Worm (Caenorhabditis elegans) whole organism, young adult: ENCODE results near the gene spp-19.

Source experiments
- B0035.1 ChIP-seq: sonication (generic microtip); optimal IDR thresholded peaks from 2 replicates; lab custom pipeline; 2016; ENCODE audit warnings: missing genetic modification characterization, mild to moderate bottlenecking, missing compliant biosample characterization, missing genotype, missing genetic modification reagents
- B0261.1 ChIP-seq: sonication (generic microtip); optimal IDR thresholded peaks from 2 replicates; lab custom pipeline; 2016; ENCODE audit warnings: mild to moderate bottlenecking, missing genetic modification characterization, moderate library complexity, missing compliant biosample characterization
- F23B12.7 ChIP-seq: sonication (generic microtip); optimal IDR thresholded peaks from 2 replicates; lab custom pipeline; 2017; ENCODE audit warnings: missing genetic modification characterization, mild to moderate bottlenecking, missing compliant biosample characterization, antibody characterized with exemption, moderate library complexity; ENCODE audit not compliant: insufficient read depth
- F33H1.4 ChIP-seq: fragments of 200-800 bp; sonication (Bioruptor generic); IDR thresholded peaks from 2 replicates; pipeline ENCODE4 v1.3.6; 2022; ENCODE audit warnings: missing genetic modification reagents, missing genetic modification characterization, missing compliant biosample characterization
- F37B4.10 ChIP-seq: fragments of 200-800 bp; sonication (Bioruptor generic); IDR thresholded peaks from 2 replicates; pipeline ENCODE4 v1.3.6; 2022; ENCODE audit warnings: missing genetic modification characterization, missing compliant biosample characterization
- F52B5.7 ChIP-seq: sonication (generic microtip); optimal IDR thresholded peaks from 2 replicates; lab custom pipeline; 2016; ENCODE audit warnings: mild to moderate bottlenecking, missing genetic modification characterization, missing compliant biosample characterization
- F57A8.1 ChIP-seq: fragments of 200-800 bp; sonication (Bioruptor generic); optimal IDR thresholded peaks from 2 replicates; lab custom pipeline; 2018; ENCODE audit warnings: mild to moderate bottlenecking, missing genetic modification characterization, moderate library complexity, missing compliant biosample characterization
- F57C9.4 ChIP-seq: sonication (generic microtip); optimal IDR thresholded peaks from 2 replicates; lab custom pipeline; 2017; ENCODE audit warnings: mild to moderate bottlenecking, missing genetic modification characterization, missing compliant biosample characterization
- K12H6.12 ChIP-seq: fragments of 200-800 bp; sonication (Bioruptor generic); optimal IDR thresholded peaks from 2 replicates; lab custom pipeline; 2018; ENCODE audit warnings: mild to moderate bottlenecking, missing genetic modification characterization, missing compliant biosample characterization
- T07F8.4 ChIP-seq: sonication (generic microtip); optimal IDR thresholded peaks from 2 replicates; lab custom pipeline; 2016; ENCODE audit warnings: mild to moderate bottlenecking, missing genetic modification characterization, moderate library complexity, missing compliant biosample characterization
- Y56A3A.18 ChIP-seq: fragments of 200-800 bp; sonication (Bioruptor generic); IDR thresholded peaks from 2 replicates; pipeline ENCODE4 v1.3.6; 2022; ENCODE audit warnings: missing genetic modification reagents, missing genetic modification characterization, missing compliant biosample characterization
- ZK185.1 ChIP-seq: sonication (generic microtip); optimal IDR thresholded peaks from 2 replicates; lab custom pipeline; 2016; ENCODE audit warnings: mild to moderate bottlenecking, missing genetic modification characterization, missing compliant biosample characterization; ENCODE audit not compliant: poor library complexity, severe bottlenecking
- ama-1 ChIP-seq, 3 experiments: fragments of 150-350 bp in 1 of 3; sonication (generic microtip) in 2 of 3; optimal IDR thresholded peaks; 2 replicates each; lab custom pipeline; 2014 to 2018; ENCODE audit warnings: missing biosample characterization in 2 of 3, missing genetic modification characterization in 2 of 3, missing genetic modification reagents in 2 of 3
- attf-5 ChIP-seq: fragments of 200-800 bp; sonication (Bioruptor generic); optimal IDR thresholded peaks from 2 replicates; lab custom pipeline; 2018; ENCODE audit warnings: mild to moderate bottlenecking, missing genetic modification characterization, missing compliant biosample characterization
- ceh-58 ChIP-seq: fragments of 200-800 bp; sonication (Bioruptor generic); IDR thresholded peaks from 2 replicates; pipeline ENCODE4 v1.3.6; 2022; ENCODE audit warnings: missing genetic modification characterization, missing compliant biosample characterization
- ceh-79 ChIP-seq: sonication (generic microtip); optimal IDR thresholded peaks from 2 replicates; lab custom pipeline; 2017; ENCODE audit warnings: mild to moderate bottlenecking, missing genetic modification characterization, missing compliant biosample characterization
- die-1 ChIP-seq: sonication (generic microtip); optimal IDR thresholded peaks from 2 replicates; lab custom pipeline; 2016; ENCODE audit warnings: missing genotype, mild to moderate bottlenecking, missing genetic modification characterization, missing compliant biosample characterization
- dox-1 ChIP-seq: fragments of 200-800 bp; sonication (Bioruptor generic); IDR thresholded peaks from 2 replicates; pipeline ENCODE4 v1.3.6; 2022; ENCODE audit warnings: missing genetic modification reagents, missing genetic modification characterization, missing compliant biosample characterization
- ets-4 ChIP-seq: fragments of 200-800 bp; sonication (Bioruptor generic); optimal IDR thresholded peaks from 2 replicates; lab custom pipeline; 2018; ENCODE audit warnings: mild to moderate bottlenecking, missing genetic modification characterization, missing compliant biosample characterization
- him-1 ChIP-seq: sonication (generic microtip); optimal IDR thresholded peaks from 2 replicates; lab custom pipeline; 2016; ENCODE audit warnings: missing genotype, missing genetic modification reagents, missing genetic modification characterization, missing compliant biosample characterization
- hmg-1.2 ChIP-seq: fragments of 200-800 bp; sonication (Bioruptor generic); IDR thresholded peaks from 2 replicates; pipeline ENCODE4 v1.3.6; 2022; ENCODE audit warnings: missing genetic modification reagents, missing genetic modification characterization, missing compliant biosample characterization
- hrde-1 ChIP-seq: sonication (generic microtip); optimal IDR thresholded peaks from 2 replicates; lab custom pipeline; 2016; ENCODE audit warnings: missing genetic modification characterization, mild to moderate bottlenecking, missing compliant biosample characterization, moderate library complexity, missing genotype, missing genetic modification reagents, borderline replicate concordance
- let-607 ChIP-seq, 2 experiments: fragments of 200-800 bp in 1 of 2; sonication (Bioruptor generic) in 1 of 2; sonication (generic microtip) in 1 of 2; optimal IDR thresholded peaks; 2 replicates each; lab custom pipeline; 2016 to 2018; ENCODE audit warnings: mild to moderate bottlenecking in 2 of 2, missing compliant biosample characterization in 2 of 2, missing genetic modification characterization in 2 of 2, moderate library complexity in 2 of 2, missing genotype in 1 of 2
- lin-26 ChIP-seq: fragments of 200-800 bp; sonication (Bioruptor generic); IDR thresholded peaks from 2 replicates; pipeline ENCODE4 v1.3.6; 2022; ENCODE audit warnings: missing genetic modification reagents, missing genetic modification characterization, missing compliant biosample characterization
- lin-35 ChIP-seq, 3 experiments: fragments of 150-350 bp in 2 of 3; sonication (generic microtip) in 1 of 3; optimal IDR thresholded peaks; 2 replicates each; lab custom pipeline; 2014 to 2018; ENCODE audit warnings: missing biosample characterization in 3 of 3, missing genetic modification characterization in 3 of 3, missing genetic modification reagents in 3 of 3
- lin-40 ChIP-seq: sonication (generic microtip); optimal IDR thresholded peaks from 2 replicates; lab custom pipeline; 2016; ENCODE audit warnings: missing genetic modification characterization, mild to moderate bottlenecking, missing compliant biosample characterization, missing genotype, missing genetic modification reagents
- lsl-1 ChIP-seq: fragments of 200-800 bp; sonication (Bioruptor generic); optimal IDR thresholded peaks from 2 replicates; lab custom pipeline; 2018; ENCODE audit warnings: mild to moderate bottlenecking, missing genetic modification characterization, moderate library complexity, missing compliant biosample characterization
- lsy-27 ChIP-seq: sonication (generic microtip); optimal IDR thresholded peaks from 2 replicates; lab custom pipeline; 2017; ENCODE audit warnings: missing genetic modification characterization, mild to moderate bottlenecking, missing compliant biosample characterization, antibody characterized with exemption, missing genotype, borderline replicate concordance; ENCODE audit not compliant: insufficient read depth
- madf-3 ChIP-seq: fragments of 200-800 bp; sonication (Bioruptor generic); IDR thresholded peaks from 2 replicates; pipeline ENCODE4 v1.3.6; 2022; ENCODE audit warnings: missing genetic modification reagents, missing genetic modification characterization, missing compliant biosample characterization
- madf-6 ChIP-seq: fragments of 200-800 bp; sonication (Bioruptor generic); IDR thresholded peaks from 2 replicates; pipeline ENCODE4 v1.3.6; 2022; ENCODE audit warnings: missing genetic modification reagents, missing genetic modification characterization, missing compliant biosample characterization
- madf-8 ChIP-seq: fragments of 200-800 bp; sonication (Bioruptor generic); conservative IDR thresholded peaks from 2 replicates; pipeline ENCODE4 v1.3.6; 2022; ENCODE audit warnings: missing genetic modification reagents, missing genetic modification characterization, missing compliant biosample characterization
- mes-4 ChIP-seq: sonication (generic microtip); optimal IDR thresholded peaks from 2 replicates; lab custom pipeline; 2016; ENCODE audit warnings: missing genotype, missing genetic modification characterization, missing compliant biosample characterization
- nfyb-1 ChIP-seq: fragments of 200-800 bp; sonication (Bioruptor generic); IDR thresholded peaks from 2 replicates; pipeline ENCODE4 v1.3.6; 2022; ENCODE audit warnings: missing genetic modification reagents, missing genetic modification characterization, missing compliant biosample characterization
- nhr-90 ChIP-seq: sonication (generic microtip); optimal IDR thresholded peaks from 2 replicates; lab custom pipeline; 2016; ENCODE audit warnings: missing genotype, mild to moderate bottlenecking, missing genetic modification characterization, missing compliant biosample characterization
- pbrm-1 ChIP-seq: fragments of 200-800 bp; sonication (Bioruptor generic); IDR thresholded peaks from 2 replicates; pipeline ENCODE4 v1.3.6; 2022; ENCODE audit warnings: missing genetic modification reagents, missing genetic modification characterization, missing compliant biosample characterization
- rcor-1 ChIP-seq: fragments of 200-800 bp; sonication (Bioruptor generic); IDR thresholded peaks from 2 replicates; pipeline ENCODE4 v1.3.6; 2022; ENCODE audit warnings: missing genetic modification reagents, missing genetic modification characterization, missing compliant biosample characterization
- rec-8 ChIP-seq, 2 experiments: sonication (generic microtip); optimal IDR thresholded peaks; 2 replicates each; lab custom pipeline; 2016; ENCODE audit warnings: mild to moderate bottlenecking in 2 of 2, missing genetic modification characterization in 2 of 2, missing genetic modification reagents in 2 of 2, missing genotype in 2 of 2, missing biosample characterization in 1 of 2, missing compliant biosample characterization in 1 of 2, moderate library complexity in 1 of 2
- rpc-1 ChIP-seq, 2 experiments: fragments of 150-350 bp in 1 of 2; sonication (generic microtip) in 1 of 2; optimal IDR thresholded peaks; 2 replicates each; lab custom pipeline; 2014 to 2018; ENCODE audit warnings: missing biosample characterization in 1 of 2, missing genetic modification characterization in 1 of 2, missing genetic modification reagents in 1 of 2, missing genotype in 1 of 2
- snpc-3.4 ChIP-seq: sonication (generic microtip); optimal IDR thresholded peaks from 2 replicates; lab custom pipeline; 2017; ENCODE audit warnings: missing genetic modification characterization, mild to moderate bottlenecking, missing compliant biosample characterization, antibody characterized with exemption, moderate library complexity, missing genotype, missing genetic modification reagents
- snpc-4 ChIP-seq, 5 experiments: fragments of 150-350 bp in 1 of 5; sonication (generic microtip) in 4 of 5; optimal IDR thresholded peaks; 2 replicates each; lab custom pipeline; 2014 to 2018; ENCODE audit warnings: missing genetic modification characterization in 5 of 5, missing biosample characterization in 3 of 5, antibody characterized with exemption in 2 of 5, mild to moderate bottlenecking in 2 of 5, missing compliant biosample characterization in 2 of 5, missing genotype in 2 of 5, moderate library complexity in 2 of 5, missing genetic modification reagents in 1 of 5
- tbp1 ChIP-seq: fragments of 200-800 bp; sonication (Bioruptor generic); optimal IDR thresholded peaks from 2 replicates; lab custom pipeline; 2018; ENCODE audit warnings: mild to moderate bottlenecking, missing genetic modification characterization, missing compliant biosample characterization
- tlf-1 ChIP-seq: fragments of 200-800 bp; sonication (Bioruptor generic); optimal IDR thresholded peaks from 2 replicates; lab custom pipeline; 2018; ENCODE audit warnings: mild to moderate bottlenecking, missing genetic modification characterization, missing compliant biosample characterization
- ztf-18 ChIP-seq: sonication (generic microtip); optimal IDR thresholded peaks from 2 replicates; lab custom pipeline; 2016; ENCODE audit warnings: missing genotype, mild to moderate bottlenecking, missing genetic modification characterization, missing compliant biosample characterization

Gene spp-19

DNA sequence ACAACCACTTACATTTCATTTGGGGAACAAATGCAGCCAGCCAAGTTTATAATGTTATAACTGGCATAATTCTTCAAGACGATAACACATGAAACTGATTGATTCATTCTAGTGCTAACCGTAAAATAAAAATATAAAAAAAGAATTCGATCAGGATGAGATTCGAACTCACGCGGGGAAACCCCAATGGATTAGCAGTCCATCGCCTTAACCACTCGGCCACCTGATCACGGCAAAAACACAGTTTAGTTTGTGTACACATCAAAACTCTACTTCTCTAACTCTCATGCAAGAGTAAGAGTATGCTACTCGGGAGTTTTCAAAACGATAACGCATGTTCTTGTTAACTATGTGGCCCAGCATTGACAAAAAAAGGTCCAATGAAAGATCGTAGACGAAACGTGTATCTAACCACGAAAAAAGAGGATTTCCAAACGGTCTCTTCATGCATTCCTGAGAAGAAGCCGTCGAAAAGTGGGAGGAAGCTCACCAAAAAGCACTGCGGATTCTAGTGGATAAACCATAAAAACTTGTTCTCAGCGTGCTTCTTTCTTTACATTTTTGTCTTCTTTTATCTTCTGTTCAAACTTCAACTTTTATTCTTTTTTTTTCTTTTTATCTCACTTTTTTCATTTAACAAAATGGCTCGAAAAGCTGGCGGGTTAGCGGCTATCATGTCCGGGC lies 9.6 kb downstream of the spp-19 start, which contains the start of gene twk-10:
Gene twk-10 (plus strand): TSS at position 634 of the 684 bp plus-strand sequence.
- peak; percentile 18 for TF ChIP-seq mes-4
- TF ChIP-seq ceh-58 (GFP tag; lab: Robert Waterston, UW) = 0 out of 2 replicates have a peak, but pooled peaks have one; percentile 72
- 0 out of 2 replicates have a peak, but pooled peaks have one; percentile 8 for TF ChIP-seq F33H1.4 (GFP tag; lab: Robert Waterston, UW)
- TF ChIP-seq die-1 = peak; percentile 78
- TF ChIP-seq rec-8 (tag; optimal IDR thresholded peaks at IDR 0.05; lab: Kevin White, UChicago) = peak in 1 of 2 experiments; percentile 73
- TF ChIP-seq nhr-90 (tag; lab: Kevin White, UChicago) = peak; percentile 78
- TF ChIP-seq let-607 (tag; optimal IDR thresholded peaks at IDR 0.05; lab: Kevin White, UChicago) = peak in 1 of 2 experiments; percentile 42
- TF ChIP-seq madf-3 (GFP tag; lab: Robert Waterston, UW) = 0 out of 2 replicates have a peak, but pooled peaks have one; percentile 55
- TF ChIP-seq ceh-79 (tag; lab: Kevin White, UChicago) = no peak
- peak; percentile 86 for TF ChIP-seq lin-26 (GFP tag; lab: Robert Waterston, UW)
- TF ChIP-seq snpc-3.4 (tag; lab: Kevin White, UChicago) = peak; percentile 32
- TF ChIP-seq lsy-27 (tag; lab: Kevin White, UChicago) = peak; percentile 51
- TF ChIP-seq hmg-1.2 = peak; percentile 61
- peak; percentile 72; the same call in 1 of the 2 replicates for TF ChIP-seq dox-1 (GFP tag; lab: Robert Waterston, UW)
- TF ChIP-seq madf-8 (GFP tag; lab: Robert Waterston, UW) = no peak; the same call in 1 of the 2 replicates
- peak; percentile 70 for TF ChIP-seq snpc-4 (GFP tag; optimal IDR thresholded peaks at IDR 0.05; lab: Kevin White, UChicago)
- peak in 1 of 4 experiments; percentile 35 for TF ChIP-seq snpc-4 (tag; optimal IDR thresholded peaks at IDR 0.05; lab: Kevin White, UChicago)
- TF ChIP-seq pbrm-1 (GFP tag; lab: Robert Waterston, UW) = peak; percentile 52; the same call in 1 of the 2 replicates
- TF ChIP-seq F37B4.10 = no peak
- TF ChIP-seq F52B5.7 (tag; lab: Kevin White, UChicago) = no peak
- TF ChIP-seq attf-5 = peak; percentile 53
- peak; percentile 18 for TF ChIP-seq ets-4
- no peak for TF ChIP-seq ama-1 (optimal IDR thresholded peaks at IDR 0.05; lab: Kevin White, UChicago)
- TF ChIP-seq ama-1 (GFP tag; optimal IDR thresholded peaks at IDR 0.05; lab: Kevin White, UChicago) = peak in 1 of 2 experiments; percentile 88
- TF ChIP-seq B0035.1 (tag; lab: Kevin White, UChicago) = peak; percentile 15
- peak; percentile 73; the same call in 1 of the 2 replicates for TF ChIP-seq nfyb-1
- peak; percentile 70 for TF ChIP-seq ZK185.1 (tag; lab: Kevin White, UChicago)
- peak; percentile 52; the same call in 1 of the 2 replicates for TF ChIP-seq rcor-1 (GFP tag; lab: Robert Waterston, UW)
- TF ChIP-seq lin-40 (tag; lab: Kevin White, UChicago) = no peak
- peak; percentile 73 for TF ChIP-seq B0261.1 (tag; lab: Kevin White, UChicago)
- peak; percentile 50 for TF ChIP-seq F57A8.1
- peak; percentile 75 for TF ChIP-seq him-1
- peak; percentile 86 for TF ChIP-seq rpc-1 (optimal IDR thresholded peaks at IDR 0.05; lab: Kevin White, UChicago)
- peak; percentile 93 for TF ChIP-seq rpc-1 (tag; optimal IDR thresholded peaks at IDR 0.05; lab: Kevin White, UChicago)
- TF ChIP-seq tbp1 (GFP tag; lab: Kevin White, UChicago) = peak; percentile 94
- peak; percentile 87 for TF ChIP-seq F23B12.7
- peak; percentile 56 for TF ChIP-seq ztf-18
- TF ChIP-seq tlf-1 (GFP tag; lab: Kevin White, UChicago) = no peak
- peak; percentile 4 for TF ChIP-seq hrde-1 (tag; lab: Kevin White, UChicago)
- peak; percentile 7 for TF ChIP-seq lsl-1 (GFP tag; lab: Kevin White, UChicago)
- TF ChIP-seq Y56A3A.18 (GFP tag; lab: Robert Waterston, UW) = peak; percentile 77
- TF ChIP-seq K12H6.12 = no peak
- TF ChIP-seq T07F8.4 = peak; percentile 35
- no peak for TF ChIP-seq F57C9.4 (tag; lab: Kevin White, UChicago)
- no peak for TF ChIP-seq lin-35 (GFP tag; optimal IDR thresholded peaks at IDR 0.05; lab: Kevin White, UChicago)
- peak; percentile 58; the same call in 1 of the 2 replicates for TF ChIP-seq madf-6 (GFP tag; lab: Robert Waterston, UW)
